Worm (Caenorhabditis elegans) whole organism, early embryonic: Measurements from ENCODE around the gene jun-1.

Experiments used
- ama-1 ChIP-seq: fragments of 150-350 bp; optimal IDR thresholded peaks from 2 replicates; lab custom pipeline; 2014
- ceh-13 ChIP-seq: fragments of 200-800 bp; sonication (Bioruptor generic); optimal IDR thresholded peaks from 2 replicates; lab custom pipeline; 2018; ENCODE audit warnings: mild to moderate bottlenecking, missing genetic modification characterization, missing compliant biosample characterization
- ets-7 ChIP-seq: sonication (generic microtip); optimal IDR thresholded peaks from 2 replicates; lab custom pipeline; 2016; ENCODE audit warnings: missing genotype, missing genetic modification characterization, missing compliant biosample characterization
- hmbx-1 ChIP-seq: sonication (generic microtip); optimal IDR thresholded peaks from 2 replicates; lab custom pipeline; 2016; ENCODE audit warnings: mild to moderate bottlenecking, missing genetic modification characterization, missing compliant biosample characterization
- hmg-4 ChIP-seq: fragments of 200-800 bp; sonication (Bioruptor generic); optimal IDR thresholded peaks from 2 replicates; lab custom pipeline; 2018; ENCODE audit warnings: mild to moderate bottlenecking, missing genetic modification characterization, missing compliant biosample characterization
- hnd-1 ChIP-seq: sonication (generic microtip); optimal IDR thresholded peaks from 2 replicates; lab custom pipeline; 2016; ENCODE audit warnings: missing genetic modification characterization, missing compliant biosample characterization
- pes-1 ChIP-seq: fragments of 200-800 bp; sonication (Bioruptor generic); IDR thresholded peaks from 2 replicates; pipeline ENCODE4 v1.3.6; 2022; ENCODE audit warnings: missing genetic modification reagents, missing genetic modification characterization, missing compliant biosample characterization
- tbx-11 ChIP-seq: fragments of 200-800 bp; sonication (Bioruptor generic); IDR thresholded peaks from 2 replicates; pipeline ENCODE4 v1.3.6; 2022; ENCODE audit warnings: missing genetic modification characterization, missing compliant biosample characterization
- tra-4 ChIP-seq: sonication (generic microtip); optimal IDR thresholded peaks from 2 replicates; lab custom pipeline; 2017; ENCODE audit warnings: missing genetic modification characterization, missing compliant biosample characterization

DNA sequence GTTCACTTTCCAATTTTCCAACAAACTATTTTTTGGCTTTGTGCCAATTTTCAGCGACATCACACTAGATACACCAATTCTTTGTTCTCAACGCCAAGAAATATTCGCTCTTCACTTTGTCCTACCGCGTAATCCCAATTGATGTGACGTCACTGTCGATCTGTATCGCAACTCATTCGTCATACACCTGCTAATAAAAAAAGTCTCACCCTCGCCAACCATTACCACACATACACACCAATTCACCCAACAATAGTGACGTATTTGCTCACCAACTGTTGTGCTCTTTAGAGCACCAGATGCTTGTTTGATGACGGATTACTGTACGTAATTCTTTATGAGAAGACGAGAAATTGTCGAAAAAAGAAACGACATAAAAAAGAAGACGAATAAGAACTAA lies 49.6 kb upstream of the jun-1 start:
- TF ChIP-seq tra-4 (tag; lab: Kevin White, UChicago) (no peak), hnd-1 (tag; lab: Kevin White, UChicago) (no peak), hmbx-1 (tag; lab: Kevin White, UChicago) (no peak), ama-1 (lab: Kevin White, UChicago) (no peak), ets-7 (tag; lab: Kevin White, UChicago) (no peak), pes-1 (GFP tag; lab: Robert Waterston, UW) (peak; percentile 46; the same call in 1 of the 2 replicates), hmg-4 (GFP tag; lab: Kevin White, UChicago) (no peak), ceh-13 (GFP tag; lab: Kevin White, UChicago) (no peak), tbx-11 (GFP tag; lab: Robert Waterston, UW) (no peak)
